Worm (Caenorhabditis elegans) whole organism, L4 larva: ENCODE measurements around the gene degl-1.

Experiments
- F26F4.8 ChIP-seq: fragments of 200-800 bp; sonication (Bioruptor generic); conservative IDR thresholded peaks from 2 replicates; pipeline ENCODE4 v1.3.6; 2022; ENCODE audit warnings: missing genetic modification characterization, missing compliant biosample characterization
- T26A8.4 ChIP-seq: fragments of 200-800 bp; sonication (Bioruptor generic); IDR thresholded peaks from 2 replicates; pipeline ENCODE4 v1.3.6; 2022; ENCODE audit warnings: missing genetic modification characterization, missing compliant biosample characterization
- Y48G9A.11 ChIP-seq: fragments of 200-800 bp; sonication (Bioruptor generic); IDR thresholded peaks from 2 replicates; pipeline ENCODE4 v1.3.6; 2022; ENCODE audit warnings: missing genetic modification reagents, missing genetic modification characterization, missing compliant biosample characterization
- Y75B8A.6 ChIP-seq: fragments of 200-800 bp; sonication (Bioruptor generic); IDR thresholded peaks from 2 replicates; pipeline ENCODE4 v1.3.6; 2022; ENCODE audit warnings: missing genetic modification reagents, missing genetic modification characterization, missing compliant biosample characterization
- aha-1 ChIP-seq: fragments of 150-350 bp; peaks from one replicate; lab custom pipeline; 2014; ENCODE audit warnings: missing biosample characterization, missing genetic modification characterization
- ama-1 ChIP-seq: fragments of 150-350 bp; optimal IDR thresholded peaks from 2 replicates; lab custom pipeline; 2014; ENCODE audit warnings: inconsistent platforms, mixed read lengths
- ceh-28 ChIP-seq: fragments of 150-350 bp; optimal IDR thresholded peaks from 2 replicates; lab custom pipeline; 2014; ENCODE audit warnings: missing biosample characterization, missing genetic modification reagents, missing genetic modification characterization
- daf-16 ChIP-seq, 3 experiments: sonication (generic microtip); optimal IDR thresholded peaks; 2 replicates each; lab custom pipeline; 2016 to 2017; ENCODE audit warnings: missing genetic modification characterization in 3 of 3, missing genetic modification reagents in 3 of 3, mild to moderate bottlenecking in 2 of 3, missing compliant biosample characterization in 2 of 3, missing biosample characterization in 1 of 3, moderate library complexity in 1 of 3
- dmd-8 ChIP-seq: fragments of 200-800 bp; sonication (Bioruptor generic); IDR thresholded peaks from 2 replicates; pipeline ENCODE4 v1.3.6; 2022; ENCODE audit warnings: missing genetic modification characterization, missing compliant biosample characterization
- dmd-9 ChIP-seq: fragments of 200-800 bp; sonication (Bioruptor generic); IDR thresholded peaks from 2 replicates; pipeline ENCODE4 v1.3.6; 2022; ENCODE audit warnings: missing genetic modification reagents, missing genetic modification characterization, missing compliant biosample characterization
- dve-1 ChIP-seq: sonication (generic microtip); optimal IDR thresholded peaks from 2 replicates; lab custom pipeline; 2017; ENCODE audit warnings: antibody characterized with exemption, mild to moderate bottlenecking, missing genetic modification characterization, missing compliant biosample characterization; ENCODE audit not compliant: insufficient read depth
- egl-27 ChIP-seq: sonication (generic microtip); optimal IDR thresholded peaks from 3 replicates; lab custom pipeline; 2017; ENCODE audit warnings: missing biosample characterization, missing genetic modification reagents, missing genetic modification characterization
- egl-43 ChIP-seq: fragments of 200-800 bp; sonication (Bioruptor generic); IDR thresholded peaks from 2 replicates; pipeline ENCODE4 v1.3.6; 2022; ENCODE audit warnings: missing genetic modification reagents, missing genetic modification characterization, missing compliant biosample characterization
- gei-8 ChIP-seq: fragments of 200-800 bp; sonication (Bioruptor generic); optimal IDR thresholded peaks from 2 replicates; lab custom pipeline; 2018; ENCODE audit warnings: mild to moderate bottlenecking, missing genetic modification characterization, missing compliant biosample characterization
- hif-1 ChIP-seq, 2 experiments: sonication (generic microtip); optimal IDR thresholded peaks; 2 replicates each; lab custom pipeline; 2016 to 2017; ENCODE audit warnings: missing compliant biosample characterization in 2 of 2, missing genetic modification characterization in 2 of 2, missing genetic modification reagents in 2 of 2, missing genotype in 2 of 2, mild to moderate bottlenecking in 1 of 2
- hlh-30 ChIP-seq: sonication (generic microtip); optimal IDR thresholded peaks from 2 replicates; lab custom pipeline; 2017; ENCODE audit warnings: antibody characterized with exemption, mild to moderate bottlenecking, missing genetic modification characterization, missing compliant biosample characterization; ENCODE audit not compliant: insufficient read depth
- jun-1 ChIP-seq: fragments of 150-350 bp; optimal IDR thresholded peaks from 2 replicates; lab custom pipeline; 2014; ENCODE audit warnings: missing biosample characterization, missing genetic modification reagents, missing genetic modification characterization
- lin-13 ChIP-seq: fragments of 150-350 bp; optimal IDR thresholded peaks from 2 replicates; lab custom pipeline; 2014; ENCODE audit warnings: missing biosample characterization, missing genetic modification reagents, missing genetic modification characterization
- lin-15B ChIP-seq: fragments of 150-350 bp; sonication (generic microtip); optimal IDR thresholded peaks from 3 replicates; lab custom pipeline; 2014; ENCODE audit warnings: missing biosample characterization, missing genetic modification characterization
- lin-29 ChIP-seq: fragments of 200-800 bp; sonication (Bioruptor generic); IDR thresholded peaks from 2 replicates; pipeline ENCODE4 v1.3.6; 2022; ENCODE audit warnings: missing genetic modification reagents, missing genetic modification characterization, missing compliant biosample characterization
- lin-38 ChIP-seq: fragments of 200-800 bp; sonication (Bioruptor generic); IDR thresholded peaks from 2 replicates; pipeline ENCODE4 v1.3.6; 2022; ENCODE audit warnings: missing genetic modification reagents, missing genetic modification characterization, missing compliant biosample characterization
- madf-9 ChIP-seq: fragments of 200-800 bp; sonication (Bioruptor generic); conservative IDR thresholded peaks from 2 replicates; pipeline ENCODE4 v1.3.6; 2022; ENCODE audit warnings: missing genetic modification reagents, missing genetic modification characterization, missing compliant biosample characterization
- mep-1 ChIP-seq: fragments of 150-350 bp; sonication (generic microtip); optimal IDR thresholded peaks from 3 replicates; lab custom pipeline; 2014; ENCODE audit warnings: missing biosample characterization, missing genetic modification characterization
- nhr-102 ChIP-seq: sonication (generic microtip); optimal IDR thresholded peaks from 2 replicates; lab custom pipeline; 2016; ENCODE audit warnings: mild to moderate bottlenecking, missing genetic modification characterization, moderate library complexity, missing compliant biosample characterization
- nhr-25 ChIP-seq: sonication (generic microtip); optimal IDR thresholded peaks from 2 replicates; lab custom pipeline; 2017; ENCODE audit warnings: missing genetic modification characterization, mild to moderate bottlenecking, missing compliant biosample characterization, antibody characterized with exemption, moderate library complexity, borderline replicate concordance; ENCODE audit not compliant: insufficient read depth
- nhr-28 ChIP-seq: fragments of 150-350 bp; optimal IDR thresholded peaks from 2 replicates; lab custom pipeline; 2014; ENCODE audit warnings: missing biosample characterization, missing genetic modification characterization
- pha-4 ChIP-seq, 2 experiments: fragments of 150-350 bp in 1 of 2; fragments of 200-800 bp in 1 of 2; sonication (Bioruptor generic) in 1 of 2; IDR thresholded peaks in 1 of 2; optimal IDR thresholded peaks in 1 of 2; 2 replicates each; pipeline versions ENCODE4 v1.3.6 to Lab custom; 2014 to 2022; ENCODE audit warnings: missing genetic modification characterization in 2 of 2, missing genetic modification reagents in 2 of 2, missing biosample characterization in 1 of 2, missing compliant biosample characterization in 1 of 2
- php-3 ChIP-seq: fragments of 200-800 bp; sonication (Bioruptor generic); IDR thresholded peaks from 2 replicates; pipeline ENCODE4 v1.3.6; 2022; ENCODE audit warnings: missing genetic modification reagents, missing genetic modification characterization, missing compliant biosample characterization
- pqm-1 ChIP-seq: sonication (generic microtip); optimal IDR thresholded peaks from 2 replicates; lab custom pipeline; 2017; ENCODE audit warnings: missing biosample characterization, missing genetic modification characterization
- saeg-2 ChIP-seq: fragments of 200-800 bp; sonication (Bioruptor generic); IDR thresholded peaks from 2 replicates; pipeline ENCODE4 v1.3.6; 2022; ENCODE audit warnings: missing genetic modification reagents, missing genetic modification characterization, missing compliant biosample characterization
- sdz-12 ChIP-seq: fragments of 200-800 bp; sonication (Bioruptor generic); optimal IDR thresholded peaks from 2 replicates; lab custom pipeline; 2018; ENCODE audit warnings: mild to moderate bottlenecking, missing genetic modification characterization, missing compliant biosample characterization
- snpc-1.2 ChIP-seq: fragments of 200-800 bp; sonication (Bioruptor generic); IDR thresholded peaks from 2 replicates; pipeline ENCODE4 v1.3.6; 2022; ENCODE audit warnings: missing genetic modification reagents, missing genetic modification characterization, missing compliant biosample characterization
- snpc-4 ChIP-seq: fragments of 150-350 bp; optimal IDR thresholded peaks from 2 replicates; lab custom pipeline; 2014; ENCODE audit warnings: missing biosample characterization, missing genetic modification characterization
- spr-3 ChIP-seq: fragments of 200-800 bp; sonication (Bioruptor generic); optimal IDR thresholded peaks from 2 replicates; lab custom pipeline; 2018; ENCODE audit warnings: mild to moderate bottlenecking, missing genetic modification characterization, missing compliant biosample characterization
- unc-39 ChIP-seq: sonication (generic microtip); optimal IDR thresholded peaks from 2 replicates; lab custom pipeline; 2017; ENCODE audit warnings: missing biosample characterization, missing genetic modification characterization
- unc-62 ChIP-seq, 3 experiments: fragments of 150-350 bp in 1 of 3; sonication (generic microtip); optimal IDR thresholded peaks in 2 of 3; peaks in 1 of 3; 1 replicate in 1 of 3; 2 replicates in 2 of 3; lab custom pipeline; 2014 to 2017; ENCODE audit warnings: missing biosample characterization in 3 of 3, missing genetic modification characterization in 3 of 3, missing genetic modification reagents in 3 of 3, missing genotype in 1 of 3
- ztf-7 ChIP-seq: fragments of 150-350 bp; optimal IDR thresholded peaks from 2 replicates; lab custom pipeline; 2014; ENCODE audit warnings: missing biosample characterization, missing genetic modification characterization

degl-1 gene

ce11 chrIV:14793900-14794624 is 22.8 kb upstream of the degl-1 start (continued):
- no peak for TF ChIP-seq F26F4.8 (GFP tag; lab: Robert Waterston, UW)
- TF ChIP-seq egl-43 (GFP tag; lab: Robert Waterston, UW): 0 out of 2 replicates have a peak, but pooled peaks have one; percentile 15
- no peak for TF ChIP-seq php-3
- TF ChIP-seq daf-16 (GFP tag; optimal IDR thresholded peaks at IDR 0.05; lab: Kevin White, UChicago): no peak
- TF ChIP-seq daf-16 (tag; optimal IDR thresholded peaks at IDR 0.05; lab: Kevin White, UChicago): peak; percentile 85
- peak; percentile 53 for TF ChIP-seq nhr-28 (tag; lab: Kevin White, UChicago)

- TF ChIP-seq madf-9 (GFP tag; lab: Robert Waterston, UW) (0 out of 2 replicates have a peak, but pooled peaks have one; percentile 11), ama-1 (lab: Kevin White, UChicago) (peak; percentile 56), dmd-9 (GFP tag; lab: Robert Waterston, UW) (0 out of 2 replicates have a peak, but pooled peaks have one; percentile 11), lin-38 (0 out of 2 replicates have a peak, but pooled peaks have one; percentile 6), mep-1 (peak; percentile 23), snpc-1.2 (GFP tag; lab: Robert Waterston, UW) (no peak), daf-16 (GFP tag; optimal IDR thresholded peaks at IDR 0.05; lab: Kevin White, UChicago) (no peak), daf-16 (tag; optimal IDR thresholded peaks at IDR 0.05; lab: Kevin White, UChicago) (peak; percentile 3), saeg-2 (GFP tag; lab: Robert Waterston, UW) (no peak)
Observed at ce11 chrIV:14792602-14793232, 21.5 kb upstream of the degl-1 start, which contains the start of gene gdi-1. Gene gdi-1 (minus strand): TSS chrIV:14792887.

ce11 chrIV:14790579-14790978 is 19.4 kb upstream of the degl-1 start:
- no peak for TF ChIP-seq hlh-30 (tag; lab: Kevin White, UChicago)
- TF ChIP-seq daf-16 (GFP tag; optimal IDR thresholded peaks at IDR 0.05; lab: Kevin White, UChicago): no peak
- TF ChIP-seq daf-16 (tag; optimal IDR thresholded peaks at IDR 0.05; lab: Kevin White, UChicago): peak; percentile 39
- peak; percentile 41; the same call in 1 of the 2 replicates for TF ChIP-seq pha-4 (GFP tag; IDR thresholded peaks at IDR 0.05; lab: Robert Waterston, UW)
- no peak for TF ChIP-seq pha-4 (tag; optimal IDR thresholded peaks at IDR 0.05; lab: Kevin White, UChicago)
- TF ChIP-seq dve-1 (tag; lab: Kevin White, UChicago): peak; percentile 9
- 0 out of 2 replicates have a peak, but pooled peaks have one; percentile 17 for TF ChIP-seq lin-38
- peak; percentile 72 for TF ChIP-seq snpc-1.2 (GFP tag; lab: Robert Waterston, UW)
- peak; percentile 63 for TF ChIP-seq mep-1
- TF ChIP-seq Y48G9A.11: no peak
- TF ChIP-seq ama-1 (lab: Kevin White, UChicago): peak; percentile 31
- TF ChIP-seq nhr-102 (tag; lab: Kevin White, UChicago): peak; percentile 7

ce11 chrIV:14786374-14787136 is 15.3 kb upstream of the degl-1 start, which contains the start of gene melo-1:
Gene melo-1 (plus strand): TSS chrIV:14787031.
- TF ChIP-seq pqm-1 (tag; lab: Kevin White, UChicago): peak; percentile 18
- no peak for TF ChIP-seq lin-13 (GFP tag; lab: Kevin White, UChicago)
- no peak for TF ChIP-seq lin-29 (GFP tag; lab: Robert Waterston, UW)
- peak; percentile 18 for TF ChIP-seq aha-1 (tag; lab: Kevin White, UChicago)
- 0 out of 2 replicates have a peak, but pooled peaks have one; percentile 12 for TF ChIP-seq T26A8.4 (GFP tag; lab: Robert Waterston, UW)
- TF ChIP-seq sdz-12: no peak
- TF ChIP-seq ceh-28: no peak
- peak; percentile 27 for TF ChIP-seq hlh-30 (tag; lab: Kevin White, UChicago)
- no peak for TF ChIP-seq Y75B8A.6
- no peak for TF ChIP-seq dmd-8
- peak in 1 of 2 experiments; percentile 98 for TF ChIP-seq unc-62 (GFP tag; optimal IDR thresholded peaks at IDR 0.05 in 1 of 2; lab: Kevin White, UChicago)
- TF ChIP-seq unc-62 (tag; optimal IDR thresholded peaks at IDR 0.05; lab: Kevin White, UChicago): no peak
- peak; percentile 4 for TF ChIP-seq jun-1 (tag; lab: Kevin White, UChicago)
- no peak for TF ChIP-seq spr-3 (GFP tag; lab: Kevin White, UChicago)
- TF ChIP-seq nhr-25: no peak
- TF ChIP-seq lin-15B (tag; lab: Kevin White, UChicago): no peak
- no peak for TF ChIP-seq snpc-4 (tag; lab: Kevin White, UChicago)
- no peak for TF ChIP-seq gei-8 (GFP tag; lab: Kevin White, UChicago)
- no peak for TF ChIP-seq unc-39 (tag; lab: Kevin White, UChicago)
- TF ChIP-seq ama-1 (lab: Kevin White, UChicago): peak; percentile 13
- peak; percentile 23 for TF ChIP-seq ztf-7 (tag; lab: Kevin White, UChicago)
- peak; percentile 74 for TF ChIP-seq dve-1 (tag; lab: Kevin White, UChicago)
- no peak for TF ChIP-seq egl-27
- peak in 1 of 2 experiments; percentile 7 for TF ChIP-seq hif-1 (tag; optimal IDR thresholded peaks at IDR 0.05; lab: Kevin White, UChicago)
